Worm (Caenorhabditis elegans): ENCODE data around the gene srw-135.

DNA sequence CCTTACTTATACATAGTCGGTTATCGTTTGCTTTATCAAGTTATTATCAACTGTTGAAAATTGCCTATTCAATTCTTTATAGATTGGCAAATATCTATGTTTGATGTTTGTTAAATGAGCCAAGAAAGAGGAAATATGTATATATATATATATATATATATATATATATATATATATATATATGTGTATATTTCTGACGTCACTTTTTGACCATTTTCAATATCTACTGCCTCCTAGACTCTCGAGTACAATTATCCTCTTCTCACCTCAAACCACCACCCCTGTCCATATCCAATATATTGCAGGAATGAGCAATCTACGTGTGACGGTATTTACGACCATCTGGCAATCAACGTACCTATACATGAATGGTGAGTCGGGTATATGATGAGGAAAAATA lies 33.5 kb upstream of the srw-135 start, which contains the start of gene F59D6.1:
- no peak for TF ChIP-seq unc-130 (GFP tag; optimal IDR thresholded peaks at IDR 0.05)
- TF ChIP-seq chd-7 (tag; optimal IDR thresholded peaks at IDR 0.05): no peak
- no peak for TF ChIP-seq snpc-1.1 (tag; optimal IDR thresholded peaks at IDR 0.05; ENCODE audit: insufficient read depth)
- TF ChIP-seq dpl-1 (GFP tag; optimal IDR thresholded peaks at IDR 0.05): no peak
- TF ChIP-seq ekl-4 (GFP tag; IDR thresholded peaks at IDR 0.05): no peak
- TF ChIP-seq atf-7 (tag; optimal IDR thresholded peaks at IDR 0.05): no peak
- no peak for TF ChIP-seq let-607 (tag; optimal IDR thresholded peaks at IDR 0.05)
- TF ChIP-seq nhr-179 (tag; optimal IDR thresholded peaks at IDR 0.05): no peak
- TF ChIP-seq lag-1 (GFP tag; IDR thresholded peaks at IDR 0.05): no peak

Data from whole organism, young adult.